Worm (Caenorhabditis elegans): ENCODE results near the gene col-19.

Gene col-19

DNA sequence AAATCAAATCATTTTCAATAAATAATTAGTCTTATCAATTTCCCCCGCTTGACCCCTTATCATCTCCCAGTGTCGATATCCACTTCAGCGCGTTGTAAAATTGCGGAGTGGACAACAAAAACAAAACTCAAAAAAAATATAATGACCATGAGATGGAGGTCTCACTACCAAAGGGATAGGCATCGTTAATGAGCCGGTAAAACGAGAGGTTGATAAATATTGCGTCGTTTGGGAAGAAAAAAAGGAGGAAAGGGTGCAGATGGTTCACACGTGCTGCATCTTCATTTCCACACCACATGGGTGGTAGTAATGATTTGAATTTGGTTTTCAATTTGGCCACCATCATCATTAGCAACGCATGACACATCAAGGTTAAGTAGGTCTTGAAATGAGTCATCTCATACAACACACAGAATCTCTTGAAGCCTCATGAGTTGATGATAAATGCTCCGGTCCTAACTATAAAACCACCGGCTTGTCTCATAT, 45.9 kb downstream of the col-19 start:
- TF ChIP-seq ztf-29 (GFP tag; IDR thresholded peaks at IDR 0.05) (no peak), med-1 (GFP tag; optimal IDR thresholded peaks at IDR 0.05; ENCODE audit: insufficient read depth) (no peak), T22C8.4 (GFP tag; IDR thresholded peaks at IDR 0.05) (no peak), klf-2 (GFP tag; conservative IDR thresholded peaks at IDR 0.05) (no peak)
